Fruit fly (Drosophila melanogaster): Measurements from ENCODE around the gene CG12986.

The CG12986 gene

DNA sequence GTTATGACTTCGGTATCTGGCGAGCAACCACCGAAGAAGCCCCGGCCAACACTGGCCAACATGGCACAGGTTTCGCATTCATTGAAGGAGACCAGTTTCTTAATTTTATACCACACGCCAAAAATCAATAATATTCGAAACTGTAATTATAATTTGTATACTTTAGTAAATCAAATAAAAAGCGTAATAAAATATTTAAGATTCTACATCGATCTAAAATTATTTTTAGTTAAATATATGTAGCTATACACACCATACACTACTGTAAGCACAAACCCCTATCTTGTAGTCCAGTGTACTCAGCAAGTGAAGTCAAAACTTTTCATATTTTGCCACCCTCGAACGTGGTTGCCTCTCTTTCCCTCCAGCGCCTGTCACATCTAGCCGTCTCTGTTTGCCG is 37.4 kb downstream of the CG12986 start:
- TF ChIP-seq sv (GFP tag; optimal IDR thresholded peaks at IDR 0.05) = no peak
- no peak for TF ChIP-seq Mio (GFP tag; optimal IDR thresholded peaks at IDR 0.05)
- TF ChIP-seq Sp1 (GFP tag; optimal IDR thresholded peaks at IDR 0.05) = peak; percentile 8
- peak; percentile 18 for TF ChIP-seq HLH106 (tag; optimal IDR thresholded peaks at IDR 0.05)

DNA sequence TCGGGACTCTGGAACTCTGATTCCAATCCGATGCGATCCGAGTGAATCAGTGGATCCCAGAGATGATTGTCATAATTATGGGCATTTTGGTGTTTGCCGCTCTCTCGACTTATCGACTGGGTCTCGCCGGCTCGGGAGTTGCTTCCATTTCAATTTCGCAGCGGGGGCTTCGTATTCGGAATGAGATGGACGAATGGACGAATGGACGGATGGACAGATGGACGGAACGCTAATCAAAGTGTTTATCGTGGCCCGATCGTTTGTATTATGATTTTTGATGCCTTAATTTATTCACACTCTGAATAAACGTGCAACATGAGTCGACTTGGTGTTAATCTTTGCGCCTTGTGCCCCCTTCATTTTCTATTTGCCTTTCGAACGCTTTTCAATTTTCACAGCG is 38.7 kb downstream of the CG12986 start:
- TF ChIP-seq Dif (GFP tag; optimal IDR thresholded peaks at IDR 0.05; ENCODE audit: partially characterized antibody) (no peak), dl (GFP tag; optimal IDR thresholded peaks at IDR 0.05; ENCODE audit: insufficient read depth in 1 of 2, partially characterized antibody in 2 of 2) (no peak), h (GFP tag; optimal IDR thresholded peaks at IDR 0.05) (no peak), CG9705 (GFP tag; optimal IDR thresholded peaks at IDR 0.05) (no peak), Abd-B (GFP tag; optimal IDR thresholded peaks at IDR 0.05) (no peak), dsf (GFP tag; optimal IDR thresholded peaks at IDR 0.05; ENCODE audit: borderline replicate concordance) (no peak), Hr83 (GFP tag; optimal IDR thresholded peaks at IDR 0.05; ENCODE audit: poor library complexity, severe bottlenecking) (no peak), rgr (GFP tag; optimal IDR thresholded peaks at IDR 0.05) (no peak), dmrt93B (GFP tag; optimal IDR thresholded peaks at IDR 0.05) (no peak), foxo (GFP tag; optimal IDR thresholded peaks at IDR 0.05) (no peak), brk (GFP tag; optimal IDR thresholded peaks at IDR 0.05) (no peak), Hnf4 (GFP tag; optimal IDR thresholded peaks at IDR 0.05) (no peak), CrebA (GFP tag; optimal IDR thresholded peaks at IDR 0.05; ENCODE audit: borderline replicate concordance) (no peak), HLH106 (tag; optimal IDR thresholded peaks at IDR 0.05) (no peak), fru (GFP tag; optimal IDR thresholded peaks at IDR 0.05) (no peak), Jra (GFP tag; optimal IDR thresholded peaks at IDR 0.05) (no peak), Mio (GFP tag; optimal IDR thresholded peaks at IDR 0.05) (no peak), psq (GFP tag; optimal IDR thresholded peaks at IDR 0.05) (no peak), OdsH (GFP tag; optimal IDR thresholded peaks at IDR 0.05) (no peak), sage (GFP tag; optimal IDR thresholded peaks at IDR 0.05) (no peak)

DNA sequence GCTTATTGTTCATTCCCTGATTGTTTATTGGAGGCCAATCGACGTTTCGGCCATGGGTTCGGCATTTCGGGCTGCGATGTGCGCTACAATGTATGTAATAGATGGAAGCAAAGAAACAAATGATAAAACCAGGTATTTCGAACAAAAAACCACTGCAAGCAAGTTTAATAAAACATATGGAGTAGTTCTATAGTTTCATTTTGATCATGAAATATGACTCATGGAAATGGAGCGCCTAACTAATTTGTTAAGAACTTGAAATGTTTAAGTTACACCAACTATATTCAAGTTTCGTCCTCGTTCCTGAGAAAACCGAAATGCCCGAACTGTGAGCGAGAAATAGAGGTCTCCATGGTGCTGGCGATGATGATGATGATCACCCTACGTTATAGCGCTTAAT is 39.2 kb downstream of the CG12986 start:
- TF ChIP-seq brk (GFP tag; optimal IDR thresholded peaks at IDR 0.05) = no peak
- no peak for TF ChIP-seq fru (GFP tag; optimal IDR thresholded peaks at IDR 0.05)
- no peak for TF ChIP-seq sv (GFP tag; optimal IDR thresholded peaks at IDR 0.05)
- no peak for TF ChIP-seq foxo (GFP tag; optimal IDR thresholded peaks at IDR 0.05)

DNA sequence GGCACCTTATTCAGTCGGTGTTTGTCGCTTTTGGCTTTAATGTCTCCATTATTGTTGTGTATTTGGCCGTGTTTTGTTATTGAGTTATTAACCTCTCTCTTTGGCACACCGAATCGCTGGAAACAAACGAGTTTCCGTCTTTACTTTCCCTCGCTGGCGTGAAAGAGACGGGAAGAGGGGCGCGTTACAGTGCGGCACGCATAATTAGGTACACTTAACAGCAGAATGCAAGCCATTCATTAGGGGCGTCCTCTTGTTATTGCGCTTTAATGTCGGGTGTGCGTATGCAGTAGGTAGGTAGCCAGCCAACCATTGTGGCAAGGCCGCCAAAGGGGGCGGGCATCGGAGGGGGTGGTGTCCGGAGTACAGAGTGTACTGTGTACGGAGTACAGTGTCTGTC is 44.9 kb downstream of the CG12986 start:
- TF ChIP-seq brk (GFP tag; optimal IDR thresholded peaks at IDR 0.05) (no peak), Vsx2 (GFP tag; optimal IDR thresholded peaks at IDR 0.05; ENCODE audit: partially characterized antibody) (peak; percentile 60)

DNA sequence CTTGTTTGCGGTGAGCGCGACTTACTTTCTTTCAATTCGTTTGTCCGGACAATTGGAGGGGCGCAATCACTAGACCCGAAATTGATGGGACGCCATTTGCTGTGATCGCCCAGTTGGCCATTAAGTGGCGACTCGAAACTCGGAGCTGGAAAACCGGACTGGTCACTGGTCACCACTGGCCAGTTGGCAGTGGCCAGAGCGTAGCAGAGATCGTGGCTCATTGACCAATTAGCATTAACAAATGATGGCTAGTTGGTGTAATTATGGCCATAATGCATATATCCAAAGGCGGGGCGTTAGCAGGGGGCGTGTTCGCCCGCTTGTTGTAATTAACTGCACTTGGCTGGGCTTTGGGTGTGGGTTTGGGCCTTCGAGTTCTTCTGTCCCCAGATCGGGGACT is 47.6 kb downstream of the CG12986 start:
- no peak for TF ChIP-seq Sp1 (GFP tag; optimal IDR thresholded peaks at IDR 0.05)
- no peak for TF ChIP-seq Hnf4 (GFP tag; optimal IDR thresholded peaks at IDR 0.05)
- TF ChIP-seq woc (GFP tag; optimal IDR thresholded peaks at IDR 0.05) = no peak
- TF ChIP-seq brk (GFP tag; optimal IDR thresholded peaks at IDR 0.05) = no peak
- no peak for TF ChIP-seq psq (GFP tag; optimal IDR thresholded peaks at IDR 0.05)
- no peak for TF ChIP-seq ey (GFP tag; optimal IDR thresholded peaks at IDR 0.05)
- TF ChIP-seq Rel (GFP tag; optimal IDR thresholded peaks at IDR 0.05) = no peak
- TF ChIP-seq Rel (tag; optimal IDR thresholded peaks at IDR 0.05) = no peak
- TF ChIP-seq Dif (GFP tag; optimal IDR thresholded peaks at IDR 0.05; ENCODE audit: partially characterized antibody) = no peak
- TF ChIP-seq N (GFP tag; optimal IDR thresholded peaks at IDR 0.05) = no peak
- TF ChIP-seq OdsH (GFP tag; optimal IDR thresholded peaks at IDR 0.05) = no peak
- TF ChIP-seq CG32264 (GFP tag; optimal IDR thresholded peaks at IDR 0.05) = no peak
- no peak for TF ChIP-seq usp (GFP tag; optimal IDR thresholded peaks at IDR 0.05)
- no peak for TF ChIP-seq CrebA (GFP tag; optimal IDR thresholded peaks at IDR 0.05; ENCODE audit: borderline replicate concordance)
- no peak for TF ChIP-seq HLH106 (tag; optimal IDR thresholded peaks at IDR 0.05)
- no peak for TF ChIP-seq dsf (GFP tag; optimal IDR thresholded peaks at IDR 0.05; ENCODE audit: borderline replicate concordance)
- TF ChIP-seq jim (GFP tag; optimal IDR thresholded peaks at IDR 0.05) = no peak
- no peak for TF ChIP-seq fru (GFP tag; optimal IDR thresholded peaks at IDR 0.05)
- TF ChIP-seq Abd-B (GFP tag; optimal IDR thresholded peaks at IDR 0.05) = no peak

Measured in whole organism, wandering third instar larva.